Fruit fly (Drosophila melanogaster): ENCODE data around the gene CG13081.

The CG13081 gene

dm6 chr2L:19537779-19538456, 2.5 kb upstream of the CG13081 start, which contains the start of gene CG13082:
TSS of gene CG13082 (plus strand) at chr2L:19538425.
- TF ChIP-seq Myc (optimal IDR thresholded peaks at IDR 0.05) (no peak), dl (GFP tag; optimal IDR thresholded peaks at IDR 0.05; ENCODE audit: insufficient read depth in 1 of 2, partially characterized antibody in 2 of 2) (no peak), CrebA (GFP tag; optimal IDR thresholded peaks at IDR 0.05; ENCODE audit: borderline replicate concordance) (no peak), CG9705 (GFP tag; optimal IDR thresholded peaks at IDR 0.05) (peak; percentile 73), Hnf4 (GFP tag; optimal IDR thresholded peaks at IDR 0.05) (peak; percentile 80), Hr78 (GFP tag; optimal IDR thresholded peaks at IDR 0.05) (no peak), sage (GFP tag; optimal IDR thresholded peaks at IDR 0.05) (peak; percentile 29), CG32264 (GFP tag; optimal IDR thresholded peaks at IDR 0.05) (peak; percentile 65), foxo (GFP tag; optimal IDR thresholded peaks at IDR 0.05) (peak in 1 of 2 experiments; percentile 90), woc (GFP tag; optimal IDR thresholded peaks at IDR 0.05) (peak; percentile 74), Hr83 (GFP tag; optimal IDR thresholded peaks at IDR 0.05; ENCODE audit: poor library complexity, severe bottlenecking) (peak; percentile 12), rgr (GFP tag; optimal IDR thresholded peaks at IDR 0.05) (peak; percentile 84), dsf (GFP tag; optimal IDR thresholded peaks at IDR 0.05; ENCODE audit: borderline replicate concordance) (peak; percentile 44), Jra (GFP tag; optimal IDR thresholded peaks at IDR 0.05) (peak; percentile 42), tai (GFP tag; optimal IDR thresholded peaks at IDR 0.05) (no peak), psq (GFP tag; optimal IDR thresholded peaks at IDR 0.05) (peak; percentile 88), brk (GFP tag; optimal IDR thresholded peaks at IDR 0.05) (peak; percentile 20), jim (GFP tag; optimal IDR thresholded peaks at IDR 0.05) (no peak), br (GFP tag; optimal IDR thresholded peaks at IDR 0.05) (peak; percentile 87), dmrt93B (GFP tag; optimal IDR thresholded peaks at IDR 0.05) (peak; percentile 75), OdsH (GFP tag; optimal IDR thresholded peaks at IDR 0.05) (peak; percentile 82), Vsx2 (GFP tag; optimal IDR thresholded peaks at IDR 0.05; ENCODE audit: partially characterized antibody) (no peak), N (GFP tag; optimal IDR thresholded peaks at IDR 0.05) (no peak), sv (GFP tag; optimal IDR thresholded peaks at IDR 0.05) (no peak), ey (GFP tag; optimal IDR thresholded peaks at IDR 0.05) (peak; percentile 85), usp (GFP tag; optimal IDR thresholded peaks at IDR 0.05) (no peak), Abd-B (GFP tag; optimal IDR thresholded peaks at IDR 0.05) (no peak), Mio (GFP tag; optimal IDR thresholded peaks at IDR 0.05) (no peak), h (GFP tag; optimal IDR thresholded peaks at IDR 0.05) (peak; percentile 92), Dfd (GFP tag; optimal IDR thresholded peaks at IDR 0.05) (no peak), pan (optimal IDR thresholded peaks at IDR 0.05) (no peak), Rel (GFP tag; optimal IDR thresholded peaks at IDR 0.05) (no peak), Rel (tag; optimal IDR thresholded peaks at IDR 0.05) (peak; percentile 58), fru (GFP tag; optimal IDR thresholded peaks at IDR 0.05) (peak; percentile 91), HLH106 (tag; optimal IDR thresholded peaks at IDR 0.05) (peak; percentile 87), Sp1 (GFP tag; optimal IDR thresholded peaks at IDR 0.05) (peak; percentile 88), lola (GFP tag; optimal IDR thresholded peaks at IDR 0.05) (no peak), GATAd (GFP tag; optimal IDR thresholded peaks at IDR 0.05) (no peak), Dif (GFP tag; optimal IDR thresholded peaks at IDR 0.05; ENCODE audit: partially characterized antibody) (no peak)

- no peak for TF ChIP-seq OdsH (GFP tag; optimal IDR thresholded peaks at IDR 0.05)
- no peak for TF ChIP-seq Rel (GFP tag; optimal IDR thresholded peaks at IDR 0.05)
- no peak for TF ChIP-seq Rel (tag; optimal IDR thresholded peaks at IDR 0.05)
- TF ChIP-seq Sp1 (GFP tag; optimal IDR thresholded peaks at IDR 0.05): peak; percentile 8
- TF ChIP-seq brk (GFP tag; optimal IDR thresholded peaks at IDR 0.05): peak; percentile 61
- TF ChIP-seq Dif (GFP tag; optimal IDR thresholded peaks at IDR 0.05; ENCODE audit: partially characterized antibody): peak; percentile 14
These were observed 1.9 kb downstream of the CG13081 start for dm6 chr2L:19542268-19542773.

Data from whole organism, wandering third instar larva.